Worm (Caenorhabditis elegans) whole organism, mixed stage, embryonic: ENCODE results near the gene F44B9.2.

Experiments
- M03D4.4 ChIP-seq: sonication (generic microtip); optimal IDR thresholded peaks from 2 replicates; lab custom pipeline; 2017; ENCODE audit warnings: mild to moderate bottlenecking, missing genetic modification characterization, missing compliant biosample characterization
- bed-3 ChIP-seq: fragments of 200-800 bp; sonication (Bioruptor generic); optimal IDR thresholded peaks from 3 replicates; lab custom pipeline; 2018; ENCODE audit warnings: mild to moderate bottlenecking, missing genetic modification characterization, moderate library complexity, missing compliant biosample characterization
- blmp-1 ChIP-seq: fragments of 150-350 bp; optimal IDR thresholded peaks from 2 replicates; lab custom pipeline; 2014; ENCODE audit warnings: missing biosample characterization, missing genetic modification characterization
- ceh-43 ChIP-seq: fragments of 200-800 bp; sonication (Bioruptor generic); optimal IDR thresholded peaks from 2 replicates; lab custom pipeline; 2018; ENCODE audit warnings: mild to moderate bottlenecking, missing genetic modification characterization, moderate library complexity, missing compliant biosample characterization
- ceh-83 ChIP-seq: fragments of 200-800 bp; sonication (Bioruptor generic); optimal IDR thresholded peaks from 2 replicates; lab custom pipeline; 2018; ENCODE audit warnings: mild to moderate bottlenecking, missing genetic modification characterization, missing compliant biosample characterization
- ces-1 ChIP-seq: fragments of 150-350 bp; optimal IDR thresholded peaks from 2 replicates; lab custom pipeline; 2014; ENCODE audit warnings: missing biosample characterization, missing genetic modification reagents, missing genetic modification characterization
- cnd-1 ChIP-seq: fragments of 200-800 bp; sonication (Bioruptor generic); optimal IDR thresholded peaks from 2 replicates; lab custom pipeline; 2018; ENCODE audit warnings: mild to moderate bottlenecking, missing genetic modification characterization, missing compliant biosample characterization
- drap-1 ChIP-seq: fragments of 200-800 bp; sonication (Bioruptor generic); optimal IDR thresholded peaks from 3 replicates; lab custom pipeline; 2018; ENCODE audit warnings: mild to moderate bottlenecking, missing genetic modification characterization, missing compliant biosample characterization
- elt-3 ChIP-seq: fragments of 150-350 bp; optimal IDR thresholded peaks from 2 replicates; lab custom pipeline; 2014; ENCODE audit warnings: missing biosample characterization, missing genetic modification characterization
- flh-1 ChIP-seq: fragments of 200-800 bp; sonication (Bioruptor generic); optimal IDR thresholded peaks from 2 replicates; lab custom pipeline; 2018; ENCODE audit warnings: mild to moderate bottlenecking, missing genetic modification characterization, moderate library complexity, missing compliant biosample characterization
- ham-2 ChIP-seq: fragments of 200-800 bp; sonication (Bioruptor generic); optimal IDR thresholded peaks from 2 replicates; lab custom pipeline; 2018; ENCODE audit warnings: mild to moderate bottlenecking, missing genetic modification characterization, missing compliant biosample characterization
- hlh-1 ChIP-seq: fragments of 150-350 bp; optimal IDR thresholded peaks from 2 replicates; lab custom pipeline; 2014; ENCODE audit warnings: missing biosample characterization, missing genetic modification reagents, missing genetic modification characterization
- lsy-2 ChIP-seq: fragments of 150-350 bp; optimal IDR thresholded peaks from 2 replicates; lab custom pipeline; 2014; ENCODE audit warnings: missing biosample characterization, missing genetic modification characterization
- mab-5 ChIP-seq: fragments of 150-350 bp; optimal IDR thresholded peaks from 2 replicates; lab custom pipeline; 2014; ENCODE audit warnings: missing biosample characterization, missing genetic modification characterization
- nhr-12 ChIP-seq: fragments of 150-350 bp; optimal IDR thresholded peaks from 2 replicates; lab custom pipeline; 2014; ENCODE audit warnings: missing biosample characterization, missing genetic modification characterization
- nhr-2 ChIP-seq: fragments of 150-350 bp; optimal IDR thresholded peaks from 2 replicates; lab custom pipeline; 2014; ENCODE audit warnings: missing biosample characterization, missing genetic modification characterization
- nhr-237 ChIP-seq: fragments of 150-350 bp; optimal IDR thresholded peaks from 2 replicates; lab custom pipeline; 2014; ENCODE audit warnings: missing biosample characterization, missing genetic modification characterization
- nhr-28 ChIP-seq: fragments of 150-350 bp; optimal IDR thresholded peaks from 2 replicates; lab custom pipeline; 2014; ENCODE audit warnings: missing biosample characterization, missing genetic modification characterization
- nhr-76 ChIP-seq: sonication (generic microtip); optimal IDR thresholded peaks from 2 replicates; lab custom pipeline; 2017; ENCODE audit warnings: missing biosample characterization, missing genetic modification characterization
- pha-4 ChIP-seq: fragments of 150-350 bp; optimal IDR thresholded peaks from 2 replicates; lab custom pipeline; 2018; ENCODE audit warnings: missing biosample characterization, missing genetic modification reagents, missing genetic modification characterization
- snpc-4 ChIP-seq: fragments of 150-350 bp; optimal IDR thresholded peaks from 2 replicates; lab custom pipeline; 2014; ENCODE audit warnings: missing biosample characterization, missing genetic modification characterization
- sptf-1 ChIP-seq: sonication (generic microtip); optimal IDR thresholded peaks from 2 replicates; lab custom pipeline; 2017; ENCODE audit warnings: mild to moderate bottlenecking, missing genetic modification characterization, moderate library complexity, missing compliant biosample characterization
- tbx-8 ChIP-seq: fragments of 200-800 bp; sonication (Bioruptor generic); optimal IDR thresholded peaks from 2 replicates; lab custom pipeline; 2018; ENCODE audit warnings: mild to moderate bottlenecking, missing genetic modification characterization, moderate library complexity, missing compliant biosample characterization
- unc-120 ChIP-seq: sonication (generic microtip); optimal IDR thresholded peaks from 2 replicates; lab custom pipeline; 2017; ENCODE audit warnings: missing genetic modification characterization, missing compliant biosample characterization; ENCODE audit not compliant: poor library complexity, severe bottlenecking
- unc-39 ChIP-seq: fragments of 150-350 bp; optimal IDR thresholded peaks from 2 replicates; lab custom pipeline; 2014; ENCODE audit warnings: missing biosample characterization, missing genetic modification characterization
- zip-8 ChIP-seq: fragments of 150-350 bp; optimal IDR thresholded peaks from 2 replicates; lab custom pipeline; 2014; ENCODE audit warnings: missing biosample characterization, missing genetic modification characterization
- ztf-11 ChIP-seq: fragments of 150-350 bp; optimal IDR thresholded peaks from 2 replicates; lab custom pipeline; 2014; ENCODE audit warnings: missing biosample characterization, missing genetic modification characterization

The F44B9.2 gene

ce11 chrIII:8044187-8044586, 21.9 kb downstream of the F44B9.2 start, which contains the start of gene K12H4.5:
Gene K12H4.5 (plus strand): TSS chrIII:8044487.
- TF ChIP-seq lsy-2 (no peak), nhr-12 (tag; lab: Kevin White, UChicago) (no peak), ces-1 (peak; percentile 17), cnd-1 (no peak)

ce11 chrIII:8044717-8045116, 22.5 kb downstream of the F44B9.2 start, which contains the start of gene spcs-3:
Gene spcs-3 (plus strand): TSS chrIII:8045017.
- TF ChIP-seq nhr-76 (tag; lab: Kevin White, UChicago) = no peak
- TF ChIP-seq tbx-8 = no peak
- TF ChIP-seq unc-39 (tag; lab: Kevin White, UChicago) = no peak
- no peak for TF ChIP-seq bed-3
- TF ChIP-seq mab-5 (tag; lab: Kevin White, UChicago) = no peak
- no peak for TF ChIP-seq ceh-83 (GFP tag; lab: Kevin White, UChicago)
- no peak for TF ChIP-seq lsy-2
- no peak for TF ChIP-seq elt-3 (tag; lab: Kevin White, UChicago)
- no peak for TF ChIP-seq ces-1
- TF ChIP-seq nhr-237 (tag; lab: Kevin White, UChicago) = no peak
- TF ChIP-seq flh-1 (GFP tag; lab: Kevin White, UChicago) = no peak
- no peak for TF ChIP-seq nhr-28 (tag; lab: Kevin White, UChicago)

ce11 chrIII:8045734-8046133, 23.5 kb downstream of the F44B9.2 start, which contains the start of gene K12H4.3:
Gene K12H4.3 (plus strand): TSS chrIII:8046034.
- TF ChIP-seq lsy-2 = no peak
- no peak for TF ChIP-seq ceh-43 (GFP tag; lab: Kevin White, UChicago)
- no peak for TF ChIP-seq nhr-12 (tag; lab: Kevin White, UChicago)
- no peak for TF ChIP-seq hlh-1 (tag; lab: Kevin White, UChicago)
- TF ChIP-seq drap-1 (GFP tag; lab: Kevin White, UChicago) = no peak
- no peak for TF ChIP-seq blmp-1
- no peak for TF ChIP-seq nhr-2 (tag; lab: Kevin White, UChicago)
- no peak for TF ChIP-seq pha-4 (tag; lab: Kevin White, UChicago)
- TF ChIP-seq nhr-76 (tag; lab: Kevin White, UChicago) = no peak

DNA sequence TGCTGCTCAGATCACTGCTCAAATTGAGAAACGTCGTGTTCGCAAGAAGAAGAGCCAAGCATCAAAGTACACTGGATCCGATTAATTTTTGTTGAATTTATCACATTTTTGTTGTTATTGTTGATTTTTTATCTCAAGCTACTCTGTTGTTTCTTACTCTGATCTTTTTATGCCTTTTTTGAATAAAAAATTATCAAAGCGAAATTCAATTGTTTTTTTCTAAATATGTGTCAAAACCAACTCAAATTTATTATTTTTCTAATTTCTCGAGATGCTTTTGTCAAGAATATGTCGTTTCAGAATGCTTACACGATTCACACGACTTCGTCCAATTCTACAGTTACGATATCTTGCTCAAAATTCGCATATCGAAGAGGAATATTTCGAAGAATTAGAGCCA, 25.1 kb downstream of the F44B9.2 start, which contains the start of gene K12H4.2:
Gene K12H4.2 (plus strand): TSS at position 301 of the 400 bp plus-strand sequence.
- TF ChIP-seq zip-8 (tag; lab: Kevin White, UChicago) (no peak), nhr-28 (tag; lab: Kevin White, UChicago) (no peak), nhr-12 (tag; lab: Kevin White, UChicago) (no peak), cnd-1 (no peak), unc-120 (no peak), sptf-1 (tag; lab: Kevin White, UChicago) (no peak)

- TF ChIP-seq ztf-11 (tag; lab: Kevin White, UChicago) (no peak), nhr-28 (tag; lab: Kevin White, UChicago) (no peak), drap-1 (GFP tag; lab: Kevin White, UChicago) (no peak), pha-4 (tag; lab: Kevin White, UChicago) (no peak), mab-5 (tag; lab: Kevin White, UChicago) (no peak), unc-120 (no peak), ces-1 (no peak), blmp-1 (no peak), lsy-2 (no peak)
These were observed 28.7 kb downstream of the F44B9.2 start, which contains the start of gene K12H4.7 for ce11 chrIII:8050944-8051343. Gene K12H4.7 (minus strand): TSS chrIII:8051081.

- peak; percentile 98 for TF ChIP-seq zip-8 (tag; lab: Kevin White, UChicago)
- no peak for TF ChIP-seq mab-5 (tag; lab: Kevin White, UChicago)
These were observed 29.6 kb downstream of the F44B9.2 start for ce11 chrIII:8051838-8052237.

DNA sequence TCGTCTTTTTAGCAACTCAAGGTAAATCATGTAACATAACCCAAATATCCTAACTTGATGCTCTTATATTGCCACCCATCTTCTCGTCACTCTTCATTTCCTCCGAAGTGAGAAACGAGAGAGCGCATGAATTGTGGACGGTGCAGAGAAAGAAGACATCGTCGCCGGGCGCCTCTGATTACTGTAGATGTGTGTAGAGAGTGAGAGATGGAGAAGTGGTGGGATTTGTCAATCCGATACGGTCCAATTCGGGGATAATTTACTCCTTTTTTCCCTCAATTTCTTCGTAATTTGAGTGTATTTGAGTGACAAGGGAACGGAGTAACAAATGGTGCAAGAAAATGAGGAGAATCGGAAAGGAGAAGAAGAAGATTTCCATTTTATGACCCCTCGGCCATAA, 38.9 kb downstream of the F44B9.2 start:
- TF ChIP-seq ces-1 = no peak
- no peak for TF ChIP-seq snpc-4
- no peak for TF ChIP-seq sptf-1 (tag; lab: Kevin White, UChicago)
- TF ChIP-seq hlh-1 (tag; lab: Kevin White, UChicago) = no peak

ce11 chrIII:8063659-8064058, 41.4 kb downstream of the F44B9.2 start:
- TF ChIP-seq lsy-2 = peak; percentile 5
- TF ChIP-seq nhr-76 (tag; lab: Kevin White, UChicago) = no peak
- TF ChIP-seq elt-3 (tag; lab: Kevin White, UChicago) = no peak
- peak; percentile 69 for TF ChIP-seq ham-2 (GFP tag; lab: Kevin White, UChicago)
- no peak for TF ChIP-seq M03D4.4 (tag; lab: Kevin White, UChicago)
